4 fruit fly cellular contexts compared by ENCODE assay signal in genomic region chrX:13990474-13991221, dm6.
TF ChIP-seq lines count a peak whose summit lies in the region.

mamo (minus strand) TSS chrX:13990527.

TF ChIP-seq in whole organism, adult, 20 proteins besides CTCF, POLR2A, EP300 and RAD21 (continued from another document):
- peak; percentile 83 for TF ChIP-seq CG33017 (tag; optimal IDR thresholded peaks at IDR 0.05; lab: Kevin White, UChicago)
- TF ChIP-seq ovo (GFP tag; optimal IDR thresholded peaks at IDR 0.05; lab: Kevin White, UChicago), result peak; percentile 63
- TF ChIP-seq CG14711 (tag; optimal IDR thresholded peaks at IDR 0.05; lab: Kevin White, UChicago), result peak; percentile 19

TF ChIP-seq in whole organism, prepupa, 60 proteins besides CTCF, POLR2A, EP300 and RAD21 (continued from another document):
- TF ChIP-seq esn (GFP tag; optimal IDR thresholded peaks at IDR 0.05; lab: Kevin White, UChicago) (peak; percentile 68), cyc (GFP tag; optimal IDR thresholded peaks at IDR 0.05; lab: Kevin White, UChicago) (peak; percentile 15), CG4318 (GFP tag; optimal IDR thresholded peaks at IDR 0.05; lab: Kevin White, UChicago) (no peak), CG6792 (GFP tag; optimal IDR thresholded peaks at IDR 0.05; lab: Kevin White, UChicago) (peak; percentile 75), Eip93F (GFP tag; optimal IDR thresholded peaks at IDR 0.05; lab: Kevin White, UChicago) (peak; percentile 34), Sox14 (GFP tag; optimal IDR thresholded peaks at IDR 0.05; lab: Kevin White, UChicago) (peak; percentile 75), CG31627 (GFP tag; optimal IDR thresholded peaks at IDR 0.05; lab: Kevin White, UChicago) (peak; percentile 32), eg (GFP tag; IDR thresholded peaks at IDR 0.05; lab: Robert Waterston, UW) (peak; percentile 98), Sox102F (GFP tag; optimal IDR thresholded peaks at IDR 0.05; lab: Kevin White, UChicago) (peak; percentile 85), spab (GFP tag; optimal IDR thresholded peaks at IDR 0.05; lab: Kevin White, UChicago) (peak; percentile 95), ss (GFP tag; optimal IDR thresholded peaks at IDR 0.05; lab: Kevin White, UChicago) (peak; percentile 98 to 99), Hr38 (GFP tag; optimal IDR thresholded peaks at IDR 0.05; lab: Kevin White, UChicago) (no peak), Hr4 (GFP tag; optimal IDR thresholded peaks at IDR 0.05; lab: Kevin White, UChicago) (peak; percentile 39), vri (GFP tag; optimal IDR thresholded peaks at IDR 0.05; lab: Kevin White, UChicago) (peak; percentile 93), lz (GFP tag; optimal IDR thresholded peaks at IDR 0.05; lab: Kevin White, UChicago) (peak; percentile 61), CG11294 (GFP tag; IDR thresholded peaks at IDR 0.05; lab: Robert Waterston, UW) (peak; percentile 57; the same call in 1 of the 2 replicates), net (GFP tag; optimal IDR thresholded peaks at IDR 0.05; lab: Kevin White, UChicago) (peak; percentile 90), salr (GFP tag; optimal IDR thresholded peaks at IDR 0.05; lab: Kevin White, UChicago) (peak; percentile 88 to 90), CG8319 (GFP tag; optimal IDR thresholded peaks at IDR 0.05; lab: Kevin White, UChicago) (peak; percentile 44), dsx (GFP tag; optimal IDR thresholded peaks at IDR 0.05; lab: Kevin White, UChicago; ENCODE audit: poor library complexity, severe bottlenecking) (peak; percentile 94), CG1621 (tag; optimal IDR thresholded peaks at IDR 0.05; lab: Kevin White, UChicago) (peak; percentile 93), Smox (GFP tag; optimal IDR thresholded peaks at IDR 0.05; lab: Kevin White, UChicago) (peak; percentile 67), CG7368 (GFP tag; optimal IDR thresholded peaks at IDR 0.05; lab: Kevin White, UChicago) (peak; percentile 75), Met (GFP tag; optimal IDR thresholded peaks at IDR 0.05; lab: Kevin White, UChicago) (peak; percentile 58), Sox15 (GFP tag; optimal IDR thresholded peaks at IDR 0.05; lab: Kevin White, UChicago) (no peak), CG16779 (tag; optimal IDR thresholded peaks at IDR 0.05; lab: Kevin White, UChicago) (peak; percentile 96), Ets96B (tag; optimal IDR thresholded peaks at IDR 0.05; lab: Kevin White, UChicago) (peak; percentile 92), achi (GFP tag; optimal IDR thresholded peaks at IDR 0.05; lab: Kevin White, UChicago) (peak; percentile 81), CG15336 (GFP tag; IDR thresholded peaks at IDR 0.05; lab: Robert Waterston, UW) (peak; percentile 93), acj6 (GFP tag; optimal IDR thresholded peaks at IDR 0.05; lab: Kevin White, UChicago) (peak; percentile 65), CG11902 (GFP tag; optimal IDR thresholded peaks at IDR 0.05; lab: Kevin White, UChicago) (no peak), svp (GFP tag; lab: Kevin White, UChicago) (peak; percentile 81), Gug (GFP tag; IDR thresholded peaks at IDR 0.05; lab: Robert Waterston, UW) (peak; percentile 66), CG11762 (GFP tag; optimal IDR thresholded peaks at IDR 0.05; lab: Kevin White, UChicago; ENCODE audit: insufficient read depth) (peak; percentile 70), CG10631 (GFP tag; optimal IDR thresholded peaks at IDR 0.05; lab: Kevin White, UChicago) (peak; percentile 59), CG32006 (GFP tag; optimal IDR thresholded peaks at IDR 0.05; lab: Kevin White, UChicago) (peak; percentile 85), Eip78C (GFP tag; lab: Kevin White, UChicago) (peak; percentile 89), CG34406 (GFP tag; optimal IDR thresholded peaks at IDR 0.05; lab: Kevin White, UChicago) (peak; percentile 78), pdm3 (GFP tag; optimal IDR thresholded peaks at IDR 0.05; lab: Kevin White, UChicago) (peak; percentile 83), CG8632 (GFP tag; optimal IDR thresholded peaks at IDR 0.05; lab: Kevin White, UChicago) (peak; percentile 79), fd85E (GFP tag; optimal IDR thresholded peaks at IDR 0.05; lab: Kevin White, UChicago) (peak; percentile 54), CG6808 (GFP tag; optimal IDR thresholded peaks at IDR 0.05; lab: Kevin White, UChicago) (peak; percentile 96)

TF ChIP-seq in whole organism, pupa, 21 proteins besides CTCF, POLR2A, EP300 and RAD21 (continued from another document):
- peak; percentile 92 for TF ChIP-seq CG15710 (tag; optimal IDR thresholded peaks at IDR 0.05; lab: Kevin White, UChicago)
TF ChIP-seq in whole organism, pupa: peak in this region for 20.

TF ChIP-seq in whole organism, wandering third instar larva, 38 proteins besides CTCF, POLR2A, EP300 and RAD21 (continued from another document):
- TF ChIP-seq woc (GFP tag; optimal IDR thresholded peaks at IDR 0.05; lab: Kevin White, UChicago), result peak; percentile 23
- peak; percentile 49 for TF ChIP-seq Hr83 (GFP tag; optimal IDR thresholded peaks at IDR 0.05; lab: Kevin White, UChicago; ENCODE audit: poor library complexity, severe bottlenecking)
- no peak for TF ChIP-seq usp (GFP tag; optimal IDR thresholded peaks at IDR 0.05; lab: Kevin White, UChicago)
- peak; percentile 47 for TF ChIP-seq dmrt93B (GFP tag; optimal IDR thresholded peaks at IDR 0.05; lab: Kevin White, UChicago)
- TF ChIP-seq Dfd (GFP tag; optimal IDR thresholded peaks at IDR 0.05; lab: Kevin White, UChicago), result no peak
- peak; percentile 97 for TF ChIP-seq jim (GFP tag; optimal IDR thresholded peaks at IDR 0.05; lab: Kevin White, UChicago)
- peak; percentile 16 for TF ChIP-seq tai (GFP tag; optimal IDR thresholded peaks at IDR 0.05; lab: Kevin White, UChicago)
- TF ChIP-seq Hr78 (GFP tag; optimal IDR thresholded peaks at IDR 0.05; lab: Kevin White, UChicago), result no peak
- TF ChIP-seq h (GFP tag; optimal IDR thresholded peaks at IDR 0.05; lab: Kevin White, UChicago), result peak; percentile 15
- TF ChIP-seq dl (GFP tag; optimal IDR thresholded peaks at IDR 0.05; lab: Kevin White, UChicago; ENCODE audit: insufficient read depth in 1 of 2, partially characterized antibody in 2 of 2), result peak in 1 of 2 experiments; percentile 19
- no peak for TF ChIP-seq OdsH (GFP tag; optimal IDR thresholded peaks at IDR 0.05; lab: Kevin White, UChicago)
- TF ChIP-seq CrebA (GFP tag; optimal IDR thresholded peaks at IDR 0.05; lab: Kevin White, UChicago; ENCODE audit: borderline replicate concordance), result peak; percentile 95
- TF ChIP-seq psq (GFP tag; optimal IDR thresholded peaks at IDR 0.05; lab: Kevin White, UChicago), result peak; percentile 80
- TF ChIP-seq lola (GFP tag; optimal IDR thresholded peaks at IDR 0.05; lab: Kevin White, UChicago), result no peak
- no peak for TF ChIP-seq Abd-B (GFP tag; optimal IDR thresholded peaks at IDR 0.05; lab: Kevin White, UChicago)
- no peak for TF ChIP-seq Myc (optimal IDR thresholded peaks at IDR 0.05; lab: Kevin White, UChicago)
- peak; percentile 75 for TF ChIP-seq CG9705 (GFP tag; optimal IDR thresholded peaks at IDR 0.05; lab: Kevin White, UChicago)
